Fruit fly (Drosophila melanogaster) whole organism, embryonic: ENCODE results near the gene sowi.
A peak's percentile ranks its signal among the peaks of the same experiment; 100 is the strongest.

Source experiments
- BEAF-32 ChIP-seq: fragments of 200-800 bp; sonication (Bioruptor generic); optimal IDR thresholded peaks from 3 replicates; lab custom pipeline; 2017; ENCODE audit warnings: missing biosample characterization, missing genetic modification characterization, mild to moderate bottlenecking, moderate library complexity, missing genetic modification reagents
- CG10366 ChIP-seq: fragments of 200-800 bp; sonication (Bioruptor generic); IDR thresholded peaks from 2 replicates; pipeline ENCODE4 v1.3.6; 2022; ENCODE audit warnings: missing biosample characterization, missing genetic modification characterization
- CG12659 ChIP-seq: fragments of 200-800 bp; sonication (Bioruptor generic); optimal IDR thresholded peaks from 3 replicates; lab custom pipeline; 2017; ENCODE audit warnings: mild to moderate bottlenecking, missing biosample characterization, missing genetic modification reagents, missing genetic modification characterization
- CG14050 ChIP-seq: fragments of 200-800 bp; sonication (Bioruptor generic); IDR thresholded peaks from 3 replicates; pipeline ENCODE4 v1.3.6; 2022; ENCODE audit warnings: missing biosample characterization, missing genetic modification characterization
- CG15073 ChIP-seq: fragments of 200-800 bp; sonication (Bioruptor generic); optimal IDR thresholded peaks from 2 replicates; lab custom pipeline; 2016; ENCODE audit warnings: missing biosample characterization, missing genetic modification characterization
- CG16813 ChIP-seq: fragments of 200-800 bp; sonication (Bioruptor generic); IDR thresholded peaks from 3 replicates; pipeline ENCODE4 v1.3.6; 2022; ENCODE audit warnings: missing biosample characterization, missing genetic modification characterization; ENCODE audit not compliant: partially characterized antibody
- CG16863 ChIP-seq: fragments of 200-800 bp; sonication (Bioruptor generic); optimal IDR thresholded peaks from 3 replicates; lab custom pipeline; 2016; ENCODE audit warnings: missing biosample characterization, missing genetic modification characterization
- CG2116 ChIP-seq: fragments of 200-800 bp; sonication (Bioruptor generic); optimal IDR thresholded peaks from 3 replicates; lab custom pipeline; 2018; ENCODE audit warnings: missing biosample characterization, mild to moderate bottlenecking, missing genetic modification characterization
- CG30020 ChIP-seq: fragments of 200-800 bp; optimal IDR thresholded peaks from 2 replicates; lab custom pipeline; 2019; ENCODE audit warnings: missing biosample characterization, mild to moderate bottlenecking, missing genetic modification characterization, moderate library complexity
- CG31224 ChIP-seq: fragments of 200-800 bp; sonication (Bioruptor generic); IDR thresholded peaks from 2 replicates; pipeline ENCODE4 v1.3.6; 2022; ENCODE audit warnings: missing biosample characterization, missing genetic modification characterization
- CG34224 ChIP-seq: fragments of 200-800 bp; sonication (Bioruptor generic); IDR thresholded peaks from 3 replicates; pipeline ENCODE4 v1.3.6; 2022; ENCODE audit warnings: missing biosample characterization, missing genetic modification characterization; ENCODE audit not compliant: partially characterized antibody
- CG4328 ChIP-seq: fragments of 200-800 bp; sonication (Bioruptor generic); optimal IDR thresholded peaks from 3 replicates; lab custom pipeline; 2017; ENCODE audit warnings: missing biosample characterization, missing genetic modification reagents, missing genetic modification characterization
- CG4617 ChIP-seq: fragments of 200-800 bp; sonication (Bioruptor generic); optimal IDR thresholded peaks from 3 replicates; lab custom pipeline; 2016; ENCODE audit warnings: missing biosample characterization, missing genetic modification characterization, borderline replicate concordance
- CG7928 ChIP-seq: fragments of 200-800 bp; sonication (Bioruptor generic); optimal IDR thresholded peaks from 2 replicates; lab custom pipeline; 2017; ENCODE audit warnings: missing biosample characterization, mild to moderate bottlenecking, missing genetic modification characterization
- Fer3 ChIP-seq: fragments of 200-800 bp; sonication (Bioruptor generic); optimal IDR thresholded peaks from 2 replicates; lab custom pipeline; 2018; ENCODE audit warnings: missing biosample characterization, mild to moderate bottlenecking, missing genetic modification characterization, moderate library complexity
- HLH4C ChIP-seq: fragments of 200-800 bp; sonication (Bioruptor generic); IDR thresholded peaks from 3 replicates; pipeline ENCODE4 v1.3.6; 2022; ENCODE audit warnings: missing biosample characterization, missing genetic modification characterization; ENCODE audit not compliant: partially characterized antibody
- HLHmδ ChIP-seq: fragments of 200-800 bp; sonication (Bioruptor generic); optimal IDR thresholded peaks from 2 replicates; lab custom pipeline; 2018; ENCODE audit warnings: missing biosample characterization, mild to moderate bottlenecking, missing genetic modification characterization, moderate library complexity
- Hey ChIP-seq: fragments of 200-800 bp; sonication (Bioruptor generic); optimal IDR thresholded peaks from 3 replicates; lab custom pipeline; 2018; ENCODE audit warnings: missing biosample characterization, mild to moderate bottlenecking, missing genetic modification characterization
- Hr78 ChIP-seq, 2 experiments: fragments of 200-800 bp in 1 of 2; fragments of >200 bp in 1 of 2; sonication (Bioruptor generic) in 1 of 2; optimal IDR thresholded peaks; 2 replicates each; lab custom pipeline; 2017 to 2019; ENCODE audit warnings: missing biosample characterization in 2 of 2, missing genetic modification characterization in 2 of 2, mild to moderate bottlenecking in 1 of 2, moderate library complexity in 1 of 2
- Side ChIP-seq: fragments of 200-800 bp; sonication (Bioruptor generic); optimal IDR thresholded peaks from 2 replicates; lab custom pipeline; 2016; ENCODE audit warnings: missing biosample characterization, missing genetic modification characterization
- Sox102F ChIP-seq: fragments of 200-800 bp; sonication (Bioruptor generic); optimal IDR thresholded peaks from 2 replicates; lab custom pipeline; 2018; ENCODE audit warnings: missing biosample characterization, mild to moderate bottlenecking, missing genetic modification characterization, moderate library complexity
- abd-A ChIP-seq: fragments of 200-800 bp; sonication (Bioruptor generic); optimal IDR thresholded peaks from 3 replicates; lab custom pipeline; 2019; ENCODE audit warnings: missing biosample characterization, mild to moderate bottlenecking, missing genetic modification characterization, moderate library complexity
- aop ChIP-seq: fragments of 200-800 bp; sonication (Bioruptor generic); IDR thresholded peaks from 2 replicates; pipeline ENCODE4 v1.3.6; 2022; ENCODE audit warnings: missing biosample characterization, missing genetic modification characterization
- bbx ChIP-seq: fragments of 200-800 bp; sonication (Bioruptor generic); IDR thresholded peaks from 2 replicates; pipeline ENCODE4 v1.3.6; 2022; ENCODE audit warnings: missing biosample characterization, missing genetic modification characterization; ENCODE audit not compliant: partially characterized antibody
- crol ChIP-seq: fragments of 200-800 bp; sonication (Bioruptor generic); IDR thresholded peaks from 2 replicates; pipeline ENCODE4 v1.3.6; 2022; ENCODE audit warnings: missing biosample characterization, missing genetic modification characterization
- crp ChIP-seq, 2 experiments: fragments of 200-800 bp; sonication (Bioruptor generic); optimal IDR thresholded peaks; 2 replicates in 1 of 2; 3 replicates in 1 of 2; lab custom pipeline; 2017; ENCODE audit warnings: missing biosample characterization in 2 of 2, missing genetic modification characterization in 2 of 2, mild to moderate bottlenecking in 1 of 2, moderate library complexity in 1 of 2
- cwo ChIP-seq: fragments of 200-800 bp; sonication (Bioruptor generic); optimal IDR thresholded peaks from 3 replicates; lab custom pipeline; 2017; ENCODE audit warnings: missing biosample characterization, missing genetic modification characterization, mild to moderate bottlenecking, moderate library complexity, missing genetic modification reagents
- danr ChIP-seq: fragments of 200-800 bp; sonication (Bioruptor generic); IDR thresholded peaks from 2 replicates; pipeline ENCODE4 v1.3.6; 2022; ENCODE audit warnings: missing biosample characterization, missing genetic modification characterization
- fd3F ChIP-seq: fragments of 200-800 bp; sonication (Bioruptor generic); optimal IDR thresholded peaks from 2 replicates; lab custom pipeline; 2018; ENCODE audit warnings: missing biosample characterization, mild to moderate bottlenecking, missing genetic modification characterization, moderate library complexity
- gem ChIP-seq: fragments of 200-800 bp; sonication (Bioruptor generic); optimal IDR thresholded peaks from 2 replicates; lab custom pipeline; 2019; ENCODE audit warnings: missing biosample characterization, mild to moderate bottlenecking, missing genetic modification characterization, moderate library complexity
- gfzf ChIP-seq: fragments of 200-800 bp; sonication (Bioruptor generic); optimal IDR thresholded peaks from 2 replicates; lab custom pipeline; 2016; ENCODE audit warnings: missing biosample characterization, mild to moderate bottlenecking, missing genetic modification characterization, moderate library complexity
- insv ChIP-seq, 2 experiments: fragments of 200-800 bp; sonication (Bioruptor generic); optimal IDR thresholded peaks; 3 replicates each; lab custom pipeline; 2016 to 2018; ENCODE audit warnings: missing biosample characterization in 2 of 2, missing genetic modification characterization in 2 of 2
- inv ChIP-seq: fragments of 200-800 bp; sonication (Bioruptor generic); IDR thresholded peaks from 2 replicates; pipeline ENCODE4 v1.3.6; 2022; ENCODE audit warnings: missing biosample characterization, missing genetic modification characterization; ENCODE audit not compliant: partially characterized antibody
- lov ChIP-seq, 2 experiments: fragments of 200-800 bp in 1 of 2; fragments of >200 bp in 1 of 2; sonication (Bioruptor generic) in 1 of 2; IDR thresholded peaks in 1 of 2; optimal IDR thresholded peaks in 1 of 2; 2 replicates in 1 of 2; 3 replicates in 1 of 2; pipeline versions ENCODE4 v1.3.6 to Lab custom; 2017 to 2022; ENCODE audit warnings: missing biosample characterization in 1 of 2, missing genetic modification characterization in 1 of 2
- nerfin-1 ChIP-seq: fragments of 200-800 bp; sonication (Bioruptor generic); optimal IDR thresholded peaks from 3 replicates; lab custom pipeline; 2019; ENCODE audit warnings: missing biosample characterization, mild to moderate bottlenecking, missing genetic modification characterization, moderate library complexity
- pan ChIP-seq, 4 experiments: fragments of >200 bp in 3 of 4; fragments of 200-800 bp in 1 of 4; sonication (Bioruptor generic) in 1 of 4; optimal IDR thresholded peaks in 3 of 4; IDR thresholded peaks in 1 of 4; 2 replicates each; pipeline versions ENCODE4 v1.3.6 to Lab custom; 2017 to 2022; ENCODE audit warnings: missing biosample characterization in 2 of 4, missing genetic modification characterization in 2 of 4, mixed read lengths in 1 of 4
- pho ChIP-seq: fragments of 200-800 bp; sonication (Bioruptor generic); optimal IDR thresholded peaks from 2 replicates; lab custom pipeline; 2016; ENCODE audit warnings: missing biosample characterization, missing genetic modification characterization
- phol ChIP-seq: fragments of 200-800 bp; sonication (Bioruptor generic); optimal IDR thresholded peaks from 3 replicates; lab custom pipeline; 2018; ENCODE audit warnings: missing biosample characterization, mild to moderate bottlenecking, missing genetic modification characterization, moderate library complexity
- pzg ChIP-seq: fragments of 200-800 bp; sonication (Bioruptor generic); optimal IDR thresholded peaks from 3 replicates; lab custom pipeline; 2018; ENCODE audit warnings: missing biosample characterization, mild to moderate bottlenecking, missing genetic modification characterization, moderate library complexity
- salm ChIP-seq: fragments of 200-800 bp; sonication (Bioruptor generic); optimal IDR thresholded peaks from 2 replicates; lab custom pipeline; 2018; ENCODE audit warnings: missing biosample characterization, mild to moderate bottlenecking, missing genetic modification characterization
- sisA ChIP-seq: fragments of 200-800 bp; sonication (Bioruptor generic); IDR thresholded peaks from 2 replicates; pipeline ENCODE4 v1.3.6; 2022; ENCODE audit warnings: missing biosample characterization, missing genetic modification characterization
- tgo ChIP-seq: fragments of 200-800 bp; sonication (Bioruptor generic); IDR thresholded peaks from 3 replicates; pipeline ENCODE4 v1.3.6; 2022; ENCODE audit warnings: missing biosample characterization, missing genetic modification characterization
- unc-4 ChIP-seq: fragments of 200-800 bp; sonication (Bioruptor generic); IDR thresholded peaks from 2 replicates; pipeline ENCODE4 v1.3.6; 2022; ENCODE audit warnings: missing biosample characterization, missing genetic modification characterization; ENCODE audit not compliant: partially characterized antibody
- unpg ChIP-seq: fragments of 200-800 bp; sonication (Bioruptor generic); optimal IDR thresholded peaks from 3 replicates; lab custom pipeline; 2018; ENCODE audit warnings: missing biosample characterization, mild to moderate bottlenecking, missing genetic modification characterization, moderate library complexity
- vvl ChIP-seq: fragments of 200-800 bp; sonication (Bioruptor generic); IDR thresholded peaks from 2 replicates; pipeline ENCODE4 v1.3.6; 2022; ENCODE audit warnings: missing biosample characterization, missing genetic modification characterization
- wek ChIP-seq: fragments of 200-800 bp; sonication (Bioruptor generic); optimal IDR thresholded peaks from 3 replicates; lab custom pipeline; 2018; ENCODE audit warnings: missing biosample characterization, mild to moderate bottlenecking, missing genetic modification characterization, moderate library complexity
- zen2 ChIP-seq: fragments of 200-800 bp; sonication (Bioruptor generic); IDR thresholded peaks from 3 replicates; pipeline ENCODE4 v1.3.6; 2022; ENCODE audit warnings: missing biosample characterization, missing genetic modification characterization; ENCODE audit not compliant: partially characterized antibody

Gene sowi

DNA sequence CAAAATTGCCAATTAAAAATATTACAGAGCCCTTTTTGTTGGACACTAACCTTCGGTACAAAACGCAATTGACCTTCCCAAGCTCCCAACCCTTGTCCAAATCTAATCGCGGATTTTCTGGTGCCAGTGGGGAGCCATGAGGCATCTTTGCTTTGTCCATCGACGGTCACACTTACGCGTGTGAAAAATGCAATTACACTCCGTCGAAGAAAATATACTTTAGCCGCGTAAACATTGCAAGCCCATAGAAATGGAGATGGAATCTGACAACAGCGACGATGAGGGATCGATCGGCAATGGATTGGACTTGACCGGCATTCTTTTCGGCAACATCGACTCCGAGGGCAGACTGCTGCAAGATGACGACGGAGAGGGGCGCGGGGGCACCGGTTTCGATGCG is 19.0 kb upstream of the sowi start, which contains the start of gene Taf1 (continued):
- TF ChIP-seq CG10366 (GFP tag; lab: Robert Waterston, UW) (no peak), salm (tag; lab: Kevin White, UChicago) (no peak), tgo (no peak), CG15073 (GFP tag; lab: Kevin White, UChicago) (no peak), CG4617 (peak; percentile 98), vvl (GFP tag; lab: Robert Waterston, UW) (peak; percentile 24; the same call in 1 of the 2 replicates), gfzf (GFP tag; lab: Kevin White, UChicago) (peak; percentile 98), CG16863 (GFP tag; lab: Kevin White, UChicago) (no peak), cwo (no peak), zen2 (GFP tag; lab: Robert Waterston, UW) (no peak), sisA (GFP tag; lab: Robert Waterston, UW) (no peak), Side (GFP tag; lab: Kevin White, UChicago) (no peak), pho (GFP tag; lab: Kevin White, UChicago) (peak; percentile 10), CG31224 (no peak), BEAF-32 (GFP tag; lab: Kevin White, UChicago) (peak; percentile 47), crol (peak; percentile 98), CG4328 (no peak), danr (GFP tag; lab: Robert Waterston, UW) (no peak), HLHmδ (no peak), Hr78 (GFP tag; optimal IDR thresholded peaks at IDR 0.05; lab: Kevin White, UChicago) (no peak), CG34224 (GFP tag; lab: Robert Waterston, UW) (peak; percentile 33; the same call in 1 of the 3 replicates), aop (GFP tag; lab: Robert Waterston, UW) (no peak), pzg (GFP tag; lab: Kevin White, UChicago) (peak; percentile 94), Hey (tag; lab: Kevin White, UChicago) (no peak), CG2116 (GFP tag; lab: Kevin White, UChicago) (no peak), crp (GFP tag; optimal IDR thresholded peaks at IDR 0.05; lab: Kevin White, UChicago) (peak in 1 of 2 experiments; percentile 21), Fer3 (tag; lab: Kevin White, UChicago) (no peak), Sox102F (GFP tag; lab: Kevin White, UChicago) (no peak), CG30020 (tag; lab: Kevin White, UChicago) (no peak), unc-4 (no peak), wek (GFP tag; lab: Kevin White, UChicago) (no peak), HLH4C (GFP tag; lab: Robert Waterston, UW) (0 out of 3 replicates have a peak, but pooled peaks have one; percentile 37), insv (GFP tag; optimal IDR thresholded peaks at IDR 0.05; lab: Kevin White, UChicago) (peak in 1 of 2 experiments; percentile 30), nerfin-1 (tag; lab: Kevin White, UChicago) (no peak), inv (GFP tag; lab: Robert Waterston, UW) (peak; percentile 18; the same call in 1 of the 2 replicates), gem (tag; lab: Kevin White, UChicago) (no peak), abd-A (tag; lab: Kevin White, UChicago) (no peak), CG12659 (GFP tag; lab: Kevin White, UChicago) (peak; percentile 73), CG7928 (GFP tag; lab: Kevin White, UChicago) (peak; percentile 26), unpg (GFP tag; lab: Kevin White, UChicago) (no peak), lov (optimal IDR thresholded peaks at IDR 0.05; lab: Kevin White, UChicago) (no peak), lov (GFP tag; IDR thresholded peaks at IDR 0.05; lab: Robert Waterston, UW) (no peak), CG14050 (no peak), pan (optimal IDR thresholded peaks at IDR 0.05; lab: Kevin White, UChicago) (no peak), pan (GFP tag; optimal IDR thresholded peaks at IDR 0.05 in 1 of 2, IDR thresholded peaks at IDR 0.05 in 1 of 2) (no peak), fd3F (GFP tag; lab: Kevin White, UChicago) (no peak), CG16813 (GFP tag; lab: Robert Waterston, UW) (0 out of 3 replicates have a peak, but pooled peaks have one; percentile 11), phol (tag; lab: Kevin White, UChicago) (peak; percentile 64), bbx (0 out of 2 replicates have a peak, but pooled peaks have one; percentile 19)
